Fruit fly (Drosophila melanogaster): Measurements from ENCODE around the gene CG18558.
A peak's percentile ranks its signal among the peaks of the same experiment; 100 is the strongest.

The CG18558 gene

DNA sequence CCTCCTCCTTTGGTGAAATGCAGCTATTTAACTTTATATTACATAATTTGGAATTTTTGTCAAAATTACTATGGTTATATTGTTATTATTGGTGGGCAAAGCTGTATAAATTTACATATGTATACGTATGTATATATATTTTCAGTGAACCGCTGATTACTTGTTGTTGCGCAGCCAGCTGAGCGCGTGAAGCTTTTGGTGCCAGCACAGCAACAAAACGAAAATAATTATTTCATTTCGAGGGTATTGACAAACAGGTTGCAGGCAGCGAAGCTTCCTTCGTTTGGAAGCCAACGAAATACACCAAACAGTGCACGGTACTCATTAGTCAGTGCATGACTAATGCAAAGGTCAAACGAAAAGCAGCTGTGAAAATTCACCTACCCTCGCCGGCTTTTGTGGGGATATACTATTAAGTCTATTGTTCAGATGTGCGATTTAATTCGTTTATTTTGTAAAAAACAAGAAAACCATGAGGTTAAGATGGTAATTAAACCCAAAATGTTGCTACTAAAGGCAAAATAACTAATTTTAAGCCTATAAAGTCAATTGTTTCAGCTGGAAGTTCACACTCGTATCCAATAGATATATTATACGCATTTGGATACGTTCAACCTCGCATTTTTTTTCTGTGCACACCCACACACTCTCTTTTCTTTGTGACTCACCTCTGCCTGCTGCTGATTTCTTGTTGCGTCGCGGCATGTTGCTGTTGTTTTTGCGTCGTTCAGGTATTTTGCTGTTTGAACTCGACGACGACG is 28.8 kb upstream of the CG18558 start (continued):
- TF ChIP-seq CG8388 (GFP tag; optimal IDR thresholded peaks at IDR 0.05), result no peak
- no peak for TF ChIP-seq CG8359 (GFP tag; optimal IDR thresholded peaks at IDR 0.05; ENCODE audit: borderline replicate concordance)
- TF ChIP-seq CG10654 (GFP tag; optimal IDR thresholded peaks at IDR 0.05), result no peak
- TF ChIP-seq kah (GFP tag; optimal IDR thresholded peaks at IDR 0.05), result peak; percentile 13
- TF ChIP-seq gfzf (GFP tag; optimal IDR thresholded peaks at IDR 0.05), result no peak
- no peak for TF ChIP-seq Rx (GFP tag; IDR thresholded peaks at IDR 0.05)
- no peak for TF ChIP-seq fd102C (GFP tag; optimal IDR thresholded peaks at IDR 0.05)
- TF ChIP-seq lilli (GFP tag; optimal IDR thresholded peaks at IDR 0.05), result peak; percentile 67
- peak; percentile 51 for TF ChIP-seq CG2120 (GFP tag; optimal IDR thresholded peaks at IDR 0.05)
- peak; percentile 1 for TF ChIP-seq D19A (tag; optimal IDR thresholded peaks at IDR 0.05)
- peak; percentile 4 for TF ChIP-seq Antp (GFP tag; optimal IDR thresholded peaks at IDR 0.05)
- TF ChIP-seq CG6854 (GFP tag; optimal IDR thresholded peaks at IDR 0.05), result peak; percentile 65
- TF ChIP-seq Bgb (GFP tag; IDR thresholded peaks at IDR 0.05; ENCODE audit: partially characterized antibody), result no peak
- peak; percentile 14 for TF ChIP-seq CG4424 (GFP tag; optimal IDR thresholded peaks at IDR 0.05)
- TF ChIP-seq sens (GFP tag), result peak; percentile 85
- TF ChIP-seq Drgx (GFP tag; IDR thresholded peaks at IDR 0.05), result peak; percentile 30; the same call in 1 of the 2 replicates
- peak; percentile 35 for TF ChIP-seq Hmr (GFP tag; optimal IDR thresholded peaks at IDR 0.05)
- no peak for TF ChIP-seq sqz (GFP tag; optimal IDR thresholded peaks at IDR 0.05)
- no peak for TF ChIP-seq tup (GFP tag; optimal IDR thresholded peaks at IDR 0.05)
- TF ChIP-seq CG18011 (GFP tag; optimal IDR thresholded peaks at IDR 0.05), result no peak
- TF ChIP-seq klu (GFP tag; IDR thresholded peaks at IDR 0.05), result no peak
- TF ChIP-seq HHEX (GFP tag; optimal IDR thresholded peaks at IDR 0.05), result no peak
- no peak for TF ChIP-seq CG17385 (GFP tag; optimal IDR thresholded peaks at IDR 0.05)
- TF ChIP-seq onecut (GFP tag; IDR thresholded peaks at IDR 0.05), result no peak
- TF ChIP-seq CG12104 (GFP tag; optimal IDR thresholded peaks at IDR 0.05), result no peak
- no peak for TF ChIP-seq Ets97D (GFP tag; optimal IDR thresholded peaks at IDR 0.05)
- no peak for TF ChIP-seq CG14667 (GFP tag; IDR thresholded peaks at IDR 0.05)
- no peak for TF ChIP-seq zen2 (GFP tag; IDR thresholded peaks at IDR 0.05; ENCODE audit: partially characterized antibody)
- no peak for TF ChIP-seq Hsf (GFP tag; optimal IDR thresholded peaks at IDR 0.05)
- peak; percentile 43; the same call in 1 of the 2 replicates for TF ChIP-seq Xrp1 (GFP tag; IDR thresholded peaks at IDR 0.05)
- TF ChIP-seq pum (GFP tag; optimal IDR thresholded peaks at IDR 0.05), result peak; percentile 12
- peak; percentile 51 for TF ChIP-seq slbo (GFP tag; IDR thresholded peaks at IDR 0.05)
- TF ChIP-seq CG8765 (GFP tag; IDR thresholded peaks at IDR 0.05), result no peak
- TF ChIP-seq CG12155 (GFP tag; optimal IDR thresholded peaks at IDR 0.05), result peak; percentile 1
- no peak for TF ChIP-seq CG10209 (GFP tag; optimal IDR thresholded peaks at IDR 0.05)
- peak in 1 of 2 experiments; percentile 31 for TF ChIP-seq dpn (GFP tag; optimal IDR thresholded peaks at IDR 0.05)
- TF ChIP-seq CTCF (GFP tag; optimal IDR thresholded peaks at IDR 0.05), result no peak
- TF ChIP-seq CG9932 (GFP tag; IDR thresholded peaks at IDR 0.05), result 0 out of 2 replicates have a peak, but pooled peaks have one; percentile 24
- TF ChIP-seq Med (GFP tag), result peak; percentile 79
- no peak for TF ChIP-seq h (optimal IDR thresholded peaks at IDR 0.05)
- TF ChIP-seq Oli (tag; optimal IDR thresholded peaks at IDR 0.05), result peak; percentile 16
- TF ChIP-seq CG3281 (GFP tag; optimal IDR thresholded peaks at IDR 0.05), result peak; percentile 38
- no peak for TF ChIP-seq sima (GFP tag; optimal IDR thresholded peaks at IDR 0.05)
- TF ChIP-seq CG8089 (GFP tag; optimal IDR thresholded peaks at IDR 0.05), result peak; percentile 33
- peak; percentile 27; the same call in 1 of the 2 replicates for TF ChIP-seq CG3847 (GFP tag; IDR thresholded peaks at IDR 0.05)
- peak; percentile 63 for TF ChIP-seq Meics (GFP tag; optimal IDR thresholded peaks at IDR 0.05)
- TF ChIP-seq CG18262 (tag; optimal IDR thresholded peaks at IDR 0.05), result peak; percentile 1
- TF ChIP-seq CG17802 (tag; optimal IDR thresholded peaks at IDR 0.05), result no peak
- no peak for TF ChIP-seq CG8281 (tag; optimal IDR thresholded peaks at IDR 0.05)
- TF ChIP-seq Mad (GFP tag; optimal IDR thresholded peaks at IDR 0.05), result no peak
- TF ChIP-seq CG3065 (GFP tag; optimal IDR thresholded peaks at IDR 0.05), result no peak
